Worm (Caenorhabditis elegans) whole organism, late embryonic: ENCODE measurements around the gene T06E4.7.

Source experiments
- C08G9.2 ChIP-seq: sonication (generic microtip); optimal IDR thresholded peaks from 2 replicates; lab custom pipeline; 2016; ENCODE audit warnings: mild to moderate bottlenecking, missing genetic modification characterization, moderate library complexity, missing compliant biosample characterization
- C38D4.7 ChIP-seq: fragments of 200-800 bp; sonication (Bioruptor generic); optimal IDR thresholded peaks from 2 replicates; lab custom pipeline; 2018; ENCODE audit warnings: mild to moderate bottlenecking, missing genetic modification characterization, moderate library complexity, missing compliant biosample characterization
- K09A11.1 ChIP-seq: sonication (generic microtip); optimal IDR thresholded peaks from 2 replicates; lab custom pipeline; 2017; ENCODE audit warnings: antibody characterized with exemption, mild to moderate bottlenecking, missing genetic modification characterization, missing compliant biosample characterization; ENCODE audit not compliant: insufficient read depth
- Y22D7AL.16 ChIP-seq: sonication (generic microtip); optimal IDR thresholded peaks from 2 replicates; lab custom pipeline; 2016; ENCODE audit warnings: missing genetic modification characterization, missing compliant biosample characterization
- ahr-1 ChIP-seq: sonication (generic microtip); optimal IDR thresholded peaks from 2 replicates; lab custom pipeline; 2016; ENCODE audit warnings: missing genetic modification characterization, missing compliant biosample characterization
- ama-1 ChIP-seq: fragments of 150-350 bp; optimal IDR thresholded peaks from 2 replicates; lab custom pipeline; 2014
- ceh-18 ChIP-seq: sonication (generic microtip); optimal IDR thresholded peaks from 2 replicates; lab custom pipeline; 2016; ENCODE audit warnings: missing genetic modification characterization, missing compliant biosample characterization
- ceh-19 ChIP-seq: fragments of 200-800 bp; sonication (Bioruptor generic); optimal IDR thresholded peaks from 2 replicates; lab custom pipeline; 2018; ENCODE audit warnings: mild to moderate bottlenecking, missing genetic modification characterization, missing compliant biosample characterization
- ceh-22 ChIP-seq: sonication (generic microtip); optimal IDR thresholded peaks from 2 replicates; lab custom pipeline; 2017; ENCODE audit warnings: missing biosample characterization, missing genetic modification characterization
- ceh-24 ChIP-seq: sonication (generic microtip); optimal IDR thresholded peaks from 2 replicates; lab custom pipeline; 2016; ENCODE audit warnings: mild to moderate bottlenecking, missing genetic modification characterization, missing compliant biosample characterization
- ceh-31 ChIP-seq: sonication (generic microtip); optimal IDR thresholded peaks from 2 replicates; lab custom pipeline; 2016; ENCODE audit warnings: missing genetic modification characterization, missing compliant biosample characterization
- ceh-34 ChIP-seq: sonication (generic microtip); optimal IDR thresholded peaks from 2 replicates; lab custom pipeline; 2016; ENCODE audit warnings: mild to moderate bottlenecking, missing genetic modification characterization, missing compliant biosample characterization
- ceh-45 ChIP-seq: fragments of 200-800 bp; sonication (Bioruptor generic); IDR thresholded peaks from 2 replicates; pipeline ENCODE4 v1.3.6; 2022; ENCODE audit warnings: missing genetic modification reagents, missing genetic modification characterization, missing compliant biosample characterization
- dmd-4 ChIP-seq: sonication (generic microtip); optimal IDR thresholded peaks from 2 replicates; lab custom pipeline; 2016; ENCODE audit warnings: borderline replicate concordance, missing genetic modification characterization, missing compliant biosample characterization
- dve-1 ChIP-seq: sonication (generic microtip); optimal IDR thresholded peaks from 2 replicates; lab custom pipeline; 2017; ENCODE audit warnings: antibody characterized with exemption, mild to moderate bottlenecking, missing genetic modification characterization, missing compliant biosample characterization
- elt-2 ChIP-seq: sonication (generic microtip); optimal IDR thresholded peaks from 2 replicates; lab custom pipeline; 2016; ENCODE audit warnings: missing genetic modification reagents, missing genetic modification characterization, missing compliant biosample characterization
- ets-4 ChIP-seq: sonication (generic microtip); optimal IDR thresholded peaks from 2 replicates; lab custom pipeline; 2016; ENCODE audit warnings: missing genetic modification characterization, missing compliant biosample characterization
- eyg-1 ChIP-seq: sonication (generic microtip); optimal IDR thresholded peaks from 2 replicates; lab custom pipeline; 2016; ENCODE audit warnings: missing genotype, missing genetic modification characterization, missing compliant biosample characterization
- fkh-10 ChIP-seq: fragments of 150-350 bp; optimal IDR thresholded peaks from 2 replicates; lab custom pipeline; 2014; ENCODE audit warnings: missing biosample characterization, missing genetic modification reagents, missing genetic modification characterization
- fkh-6 ChIP-seq: sonication (generic microtip); optimal IDR thresholded peaks from 2 replicates; lab custom pipeline; 2016; ENCODE audit warnings: missing genetic modification characterization, missing compliant biosample characterization
- hlh-15 ChIP-seq: sonication (generic microtip); optimal IDR thresholded peaks from 2 replicates; lab custom pipeline; 2016; ENCODE audit warnings: missing genetic modification characterization, missing compliant biosample characterization
- hlh-8 ChIP-seq: sonication (generic microtip); optimal IDR thresholded peaks from 2 replicates; lab custom pipeline; 2016; ENCODE audit warnings: missing genotype, missing genetic modification characterization, missing compliant biosample characterization
- mec-3 ChIP-seq: sonication (generic microtip); optimal IDR thresholded peaks from 2 replicates; lab custom pipeline; 2016; ENCODE audit warnings: borderline replicate concordance, missing genetic modification characterization, missing compliant biosample characterization
- nfya-1 ChIP-seq: sonication (generic microtip); optimal IDR thresholded peaks from 2 replicates; lab custom pipeline; 2017; ENCODE audit warnings: missing genetic modification characterization, mild to moderate bottlenecking, missing compliant biosample characterization, antibody characterized with exemption, moderate library complexity
- nhr-11 ChIP-seq: fragments of 150-350 bp; optimal IDR thresholded peaks from 2 replicates; lab custom pipeline; 2014; ENCODE audit warnings: missing biosample characterization, missing genetic modification characterization
- npax-4 ChIP-seq: sonication (generic microtip); optimal IDR thresholded peaks from 2 replicates; lab custom pipeline; 2016; ENCODE audit warnings: missing genetic modification characterization, missing compliant biosample characterization
- pat-9 ChIP-seq: fragments of 200-800 bp; sonication (Bioruptor generic); optimal IDR thresholded peaks from 2 replicates; lab custom pipeline; 2018; ENCODE audit warnings: mild to moderate bottlenecking, missing genetic modification characterization, moderate library complexity, missing compliant biosample characterization
- sox-2 ChIP-seq: fragments of 200-800 bp; sonication (Bioruptor generic); IDR thresholded peaks from 2 replicates; pipeline ENCODE4 v1.3.6; 2022; ENCODE audit warnings: missing genetic modification reagents, missing genetic modification characterization, missing compliant biosample characterization
- syd-9 ChIP-seq: sonication (generic microtip); optimal IDR thresholded peaks from 2 replicates; lab custom pipeline; 2016; ENCODE audit warnings: mild to moderate bottlenecking, missing genetic modification characterization, moderate library complexity, missing compliant biosample characterization
- tbx-2 ChIP-seq: sonication (generic microtip); optimal IDR thresholded peaks from 2 replicates; lab custom pipeline; 2016; ENCODE audit warnings: missing genetic modification characterization, missing compliant biosample characterization
- unc-3 ChIP-seq, 2 experiments: fragments of 200-800 bp in 1 of 2; sonication (Bioruptor generic) in 1 of 2; sonication (generic microtip) in 1 of 2; conservative IDR thresholded peaks in 1 of 2; optimal IDR thresholded peaks in 1 of 2; 2 replicates each; pipeline versions ENCODE4 v1.3.6 to Lab custom; 2016 to 2022; ENCODE audit warnings: missing compliant biosample characterization in 2 of 2, missing genetic modification characterization in 2 of 2, missing genetic modification reagents in 1 of 2
- unc-42 ChIP-seq: sonication (generic microtip); optimal IDR thresholded peaks from 2 replicates; lab custom pipeline; 2016; ENCODE audit warnings: missing genotype, missing genetic modification characterization, missing compliant biosample characterization
- ztf-16 ChIP-seq: sonication (generic microtip); optimal IDR thresholded peaks from 2 replicates; lab custom pipeline; 2017; ENCODE audit warnings: missing genetic modification characterization, missing compliant biosample characterization

Gene T06E4.7

DNA sequence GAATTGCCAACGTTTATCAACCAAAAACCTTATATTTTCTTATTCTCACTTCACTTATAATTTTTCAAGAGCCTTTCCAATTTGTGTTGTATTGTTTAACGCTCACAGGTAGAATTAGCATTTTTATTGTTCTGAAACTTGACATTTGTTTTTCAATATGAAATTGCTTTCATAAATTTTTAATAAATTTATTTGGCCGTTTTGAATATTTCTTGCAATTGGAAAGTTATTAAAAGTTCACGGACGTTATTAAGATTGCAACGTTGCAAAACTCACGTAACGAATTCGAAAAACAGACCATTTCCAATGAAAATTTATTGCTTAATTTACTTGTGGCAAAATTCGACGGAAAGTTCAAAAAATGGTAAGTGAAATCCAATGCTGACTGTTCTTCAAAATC is 35.9 kb upstream of the T06E4.7 start, which contains the start of gene K09G1.2:
TSS of gene K09G1.2 (plus strand) at position 301 of the 400 bp plus-strand sequence.
- TF ChIP-seq ceh-24 (tag; lab: Kevin White, UChicago) (no peak), Y22D7AL.16 (tag; lab: Kevin White, UChicago) (no peak), ztf-16 (tag; lab: Kevin White, UChicago) (no peak), npax-4 (tag; lab: Kevin White, UChicago) (no peak), tbx-2 (no peak)

DNA sequence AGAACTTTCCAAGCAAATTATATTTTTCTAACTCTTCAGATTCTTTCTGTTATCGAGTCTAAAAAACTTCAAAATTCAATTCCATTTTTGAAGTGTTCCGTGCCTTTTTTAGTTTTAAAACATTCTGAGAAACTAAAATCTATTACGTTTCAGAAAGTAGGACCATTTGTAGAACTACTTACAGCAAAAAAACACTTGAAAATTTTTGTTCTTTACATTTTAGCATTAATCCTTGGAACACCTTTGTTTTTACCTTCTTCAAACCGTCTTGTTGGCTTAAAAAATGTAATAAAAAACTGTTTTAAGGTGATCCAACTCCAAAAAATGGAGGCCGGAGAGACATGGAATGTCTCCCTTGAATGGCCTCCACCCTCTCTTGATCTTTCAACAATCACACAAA is 17.9 kb upstream of the T06E4.7 start, which contains the start of gene dop-2:
TSS of gene dop-2 (plus strand) at position 301 of the 400 bp plus-strand sequence.
- TF ChIP-seq unc-3 (GFP tag; conservative IDR thresholded peaks at IDR 0.05; lab: Robert Waterston, UW) (no peak), unc-3 (tag; optimal IDR thresholded peaks at IDR 0.05; lab: Kevin White, UChicago) (no peak), ama-1 (lab: Kevin White, UChicago) (no peak), hlh-8 (no peak), npax-4 (tag; lab: Kevin White, UChicago) (no peak), dmd-4 (no peak)
- TF ChIP-seq, all 69 proteins: peak for 0

DNA sequence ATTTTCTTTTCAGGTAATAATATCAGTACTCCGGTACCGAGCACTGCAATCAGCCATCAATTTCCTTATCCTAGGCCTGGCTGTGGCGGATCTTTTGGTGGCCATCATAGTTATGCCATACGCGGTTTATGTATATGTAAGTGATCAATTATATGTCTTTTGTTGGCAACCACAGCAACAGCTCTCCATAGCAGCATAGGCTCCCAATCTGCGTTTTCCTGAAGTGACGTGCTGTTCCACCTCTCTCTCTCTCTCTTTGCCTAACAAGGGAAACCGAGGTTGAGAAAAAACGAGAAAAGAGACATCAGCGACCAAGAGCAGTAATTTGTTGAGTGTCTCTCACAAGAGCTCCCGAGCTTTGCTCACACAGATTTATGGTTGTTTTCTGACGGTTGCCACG is 17.0 kb upstream of the T06E4.7 start:
- TF ChIP-seq fkh-6 (no peak), ceh-45 (no peak), sox-2 (GFP tag; lab: Robert Waterston, UW) (no peak), eyg-1 (tag; lab: Kevin White, UChicago) (no peak), unc-42 (tag; lab: Kevin White, UChicago) (no peak), ahr-1 (tag; lab: Kevin White, UChicago) (no peak), C38D4.7 (GFP tag; lab: Kevin White, UChicago) (no peak)

DNA sequence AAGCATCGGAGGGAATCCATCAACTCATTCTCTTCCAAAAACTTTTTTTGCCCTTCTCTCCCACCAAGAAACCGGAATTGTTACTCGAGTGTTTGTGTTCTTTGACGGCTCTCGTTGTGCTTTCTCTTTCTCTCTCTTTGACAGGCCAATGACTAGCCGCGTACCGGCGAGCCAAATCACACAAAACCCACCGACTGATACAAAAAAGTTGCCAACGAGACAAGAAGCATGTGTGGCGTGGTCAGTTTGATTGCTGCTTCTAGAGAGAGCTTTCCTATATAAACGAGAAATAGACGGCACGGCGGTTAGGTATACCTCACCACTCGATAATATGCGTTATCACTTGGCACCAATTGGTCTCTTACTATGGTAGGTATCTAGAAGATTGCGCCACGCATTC is 10.5 kb upstream of the T06E4.7 start, which contains the start of gene pqn-63:
TSS of gene pqn-63 (plus strand) at position 307 of the 400 bp plus-strand sequence.
- TF ChIP-seq K09A11.1 = no peak
- peak; percentile 8 for TF ChIP-seq ets-4 (tag; lab: Kevin White, UChicago)
- no peak for TF ChIP-seq C08G9.2
- no peak for TF ChIP-seq ahr-1 (tag; lab: Kevin White, UChicago)
- no peak for TF ChIP-seq ceh-18
- no peak for TF ChIP-seq nhr-11

DNA sequence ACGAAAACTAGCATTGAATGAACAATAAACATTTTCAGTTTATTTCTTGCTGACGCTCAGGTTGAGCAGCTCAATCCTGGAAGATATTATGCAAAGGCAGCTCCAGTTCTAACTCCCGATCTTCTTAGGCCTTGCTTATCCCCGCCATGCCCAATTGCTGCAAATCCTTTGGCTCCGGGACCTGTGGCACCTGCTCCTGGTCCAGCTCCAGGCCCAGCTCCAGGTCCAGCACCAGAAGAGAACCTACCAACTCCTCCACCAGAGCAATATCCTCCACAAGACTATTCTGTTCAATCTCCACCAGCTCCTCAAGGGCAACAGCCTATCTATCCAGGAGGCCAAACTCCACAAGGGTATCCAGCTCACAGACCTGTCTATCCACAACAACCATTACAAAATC is 10.1 kb upstream of the T06E4.7 start:
- no peak for TF ChIP-seq ceh-31 (tag; lab: Kevin White, UChicago)
- no peak for TF ChIP-seq Y22D7AL.16 (tag; lab: Kevin White, UChicago)
- no peak for TF ChIP-seq nfya-1 (tag; lab: Kevin White, UChicago)
- no peak for TF ChIP-seq fkh-6
- TF ChIP-seq fkh-10 (GFP tag; lab: Kevin White, UChicago) = no peak
- TF ChIP-seq elt-2 (tag; lab: Kevin White, UChicago) = no peak
- TF ChIP-seq syd-9 (tag; lab: Kevin White, UChicago) = no peak
- TF ChIP-seq ceh-19 (GFP tag; lab: Kevin White, UChicago) = no peak
- TF ChIP-seq ceh-34 (tag; lab: Kevin White, UChicago) = no peak
- no peak for TF ChIP-seq pat-9
- no peak for TF ChIP-seq hlh-15 (tag; lab: Kevin White, UChicago)
- TF ChIP-seq mec-3 (tag; lab: Kevin White, UChicago) = no peak

DNA sequence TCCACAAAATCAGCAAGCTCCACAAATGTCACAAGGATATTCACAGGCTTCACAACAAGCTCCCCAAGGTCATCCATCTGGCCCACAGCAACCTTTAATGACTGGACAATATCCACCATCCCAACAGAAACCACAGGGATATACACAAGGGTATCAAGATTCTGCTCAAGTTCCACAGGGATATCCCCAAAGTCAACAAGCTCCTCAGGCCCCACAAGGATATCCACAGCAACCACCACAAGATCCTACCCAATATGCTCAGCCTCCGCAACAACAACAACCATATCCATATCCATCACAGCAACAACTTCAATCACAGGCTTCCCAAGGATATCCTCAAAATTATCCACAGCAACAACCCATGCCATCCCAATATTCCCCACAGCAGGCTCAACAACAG is 9.5 kb upstream of the T06E4.7 start:
- no peak for TF ChIP-seq ceh-22
- TF ChIP-seq dve-1 = peak; percentile 93
